Fruit fly (Drosophila melanogaster) whole organism, adult: ENCODE measurements around the gene to.

Source experiments
- CG11617 ChIP-seq: fragments of 200-800 bp; sonication (Bioruptor generic); optimal IDR thresholded peaks from 2 replicates; lab custom pipeline; 2017; ENCODE audit warnings: mild to moderate bottlenecking, missing biosample characterization, missing genetic modification reagents, missing genetic modification characterization
- CG12768 ChIP-seq: fragments of 200-800 bp; sonication (Bioruptor generic); optimal IDR thresholded peaks from 2 replicates; lab custom pipeline; 2017; ENCODE audit warnings: missing biosample characterization, missing genetic modification characterization, mild to moderate bottlenecking, moderate library complexity, missing genetic modification reagents
- CG14711 ChIP-seq: fragments of 200-800 bp; sonication (Bioruptor generic); optimal IDR thresholded peaks from 2 replicates; lab custom pipeline; 2018; ENCODE audit warnings: missing biosample characterization, mild to moderate bottlenecking, missing genetic modification characterization, moderate library complexity
- CG1620 ChIP-seq: fragments of 200-800 bp; sonication (Bioruptor generic); optimal IDR thresholded peaks from 2 replicates; lab custom pipeline; 2016; ENCODE audit warnings: missing biosample characterization, missing genetic modification characterization
- CG33017 ChIP-seq: fragments of 200-800 bp; sonication (Bioruptor generic); optimal IDR thresholded peaks from 2 replicates; lab custom pipeline; 2018; ENCODE audit warnings: missing biosample characterization, mild to moderate bottlenecking, missing genetic modification characterization, moderate library complexity
- CG5204 ChIP-seq: fragments of 200-800 bp; sonication (Bioruptor generic); optimal IDR thresholded peaks from 2 replicates; lab custom pipeline; 2016; ENCODE audit warnings: missing biosample characterization, missing genetic modification characterization
- Clk ChIP-seq: fragments of 200-800 bp; sonication (Bioruptor generic); optimal IDR thresholded peaks from 2 replicates; lab custom pipeline; 2017; ENCODE audit warnings: missing biosample characterization, missing genetic modification characterization
- Crg-1 ChIP-seq: fragments of 200-800 bp; sonication (Bioruptor generic); optimal IDR thresholded peaks from 2 replicates; lab custom pipeline; 2016; ENCODE audit warnings: missing biosample characterization, missing genetic modification characterization
- Mnt ChIP-seq: fragments of 200-800 bp; sonication (Bioruptor generic); optimal IDR thresholded peaks from 2 replicates; lab custom pipeline; 2016; ENCODE audit warnings: missing biosample characterization, mild to moderate bottlenecking, missing genetic modification characterization
- cnc ChIP-seq, 2 experiments: fragments of >200 bp; optimal IDR thresholded peaks; 2 replicates each; lab custom pipeline; 2017
- kay ChIP-seq: fragments of 200-800 bp; sonication (Bioruptor generic); peaks from one replicate; lab custom pipeline; 2016; ENCODE audit warnings: missing biosample characterization, missing genetic modification characterization, borderline replicate concordance
- ovo ChIP-seq: fragments of 200-800 bp; sonication (Bioruptor generic); optimal IDR thresholded peaks from 2 replicates; lab custom pipeline; 2016; ENCODE audit warnings: missing biosample characterization, missing genetic modification characterization
- pad ChIP-seq: fragments of 200-800 bp; sonication (Bioruptor generic); optimal IDR thresholded peaks from 3 replicates; lab custom pipeline; 2017; ENCODE audit warnings: missing biosample characterization, missing genetic modification characterization, mild to moderate bottlenecking, moderate library complexity, missing genetic modification reagents
- tj ChIP-seq: fragments of 200-800 bp; sonication (Bioruptor generic); optimal IDR thresholded peaks from 3 replicates; lab custom pipeline; 2017; ENCODE audit warnings: missing biosample characterization, mild to moderate bottlenecking, missing genetic modification characterization, moderate library complexity

- TF ChIP-seq Clk (no peak), Crg-1 (GFP tag; lab: Kevin White, UChicago) (no peak), CG33017 (tag; lab: Kevin White, UChicago) (no peak), Mnt (GFP tag; lab: Kevin White, UChicago) (no peak), kay (GFP tag; lab: Kevin White, UChicago) (no peak), CG11617 (no peak), CG1620 (no peak), ovo (no peak), pad (GFP tag; lab: Kevin White, UChicago) (no peak), cnc (optimal IDR thresholded peaks at IDR 0.05; lab: Kevin White, UChicago) (no peak), CG5204 (GFP tag; lab: Kevin White, UChicago) (no peak), CG14711 (no peak), CG12768 (no peak), tj (GFP tag; lab: Kevin White, UChicago) (no peak)
These were observed 31.8 kb upstream of the to start, which contains the start of gene Cad96Ca for dm6 chr3R:25208042-25208766.
